Fruit fly (Drosophila melanogaster): ENCODE measurements around the gene CG14883.

DNA sequence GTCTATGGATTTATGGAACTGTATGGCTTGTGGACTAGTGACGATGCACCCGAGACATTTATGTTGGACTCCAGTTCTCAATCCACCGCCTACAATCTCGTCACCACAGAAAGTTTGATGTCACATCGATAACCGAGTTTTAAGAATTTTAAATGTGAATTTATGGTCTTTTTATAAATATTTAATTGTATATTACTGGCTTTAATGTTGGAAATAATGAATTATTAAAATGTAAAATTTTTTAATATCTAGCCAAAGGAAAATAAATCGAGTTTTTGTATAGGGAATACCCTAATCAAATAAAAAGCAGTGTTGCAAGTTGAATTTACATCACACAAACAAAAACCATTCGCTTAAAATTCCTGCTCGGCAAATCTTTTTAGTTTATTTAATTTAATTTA, 23.2 kb upstream of the CG14883 start, which contains the start of gene Fntb:
- TF ChIP-seq psq (optimal IDR thresholded peaks at IDR 0.05), result no peak
- no peak for TF ChIP-seq insv (optimal IDR thresholded peaks at IDR 0.05)
- no peak for TF ChIP-seq ttk (optimal IDR thresholded peaks at IDR 0.05)
- TF ChIP-seq h (optimal IDR thresholded peaks at IDR 0.05), result no peak
- TF ChIP-seq Sin3A (optimal IDR thresholded peaks at IDR 0.05), result no peak
- TF ChIP-seq Myc (optimal IDR thresholded peaks at IDR 0.05), result no peak

Data from Kc167 (cell line).